Worm (Caenorhabditis elegans) whole organism, young adult: Measurements from ENCODE around the gene nuo-5.

ENCODE experiments used
- B0035.1 ChIP-seq: sonication (generic microtip); optimal IDR thresholded peaks from 2 replicates; lab custom pipeline; 2016; ENCODE audit warnings: missing genetic modification characterization, mild to moderate bottlenecking, missing compliant biosample characterization, missing genotype, missing genetic modification reagents
- B0261.1 ChIP-seq: sonication (generic microtip); optimal IDR thresholded peaks from 2 replicates; lab custom pipeline; 2016; ENCODE audit warnings: mild to moderate bottlenecking, missing genetic modification characterization, moderate library complexity, missing compliant biosample characterization
- B0336.3 ChIP-seq: fragments of 200-800 bp; sonication (Bioruptor generic); IDR thresholded peaks from 2 replicates; pipeline ENCODE4 v1.3.6; 2022; ENCODE audit warnings: missing genetic modification characterization, missing compliant biosample characterization
- C17E4.6 ChIP-seq: fragments of 200-800 bp; sonication (Bioruptor generic); IDR thresholded peaks from 2 replicates; pipeline ENCODE4 v1.3.6; 2022; ENCODE audit warnings: missing genetic modification reagents, missing genetic modification characterization, missing compliant biosample characterization
- F33H1.4 ChIP-seq: fragments of 200-800 bp; sonication (Bioruptor generic); IDR thresholded peaks from 2 replicates; pipeline ENCODE4 v1.3.6; 2022; ENCODE audit warnings: missing genetic modification reagents, missing genetic modification characterization, missing compliant biosample characterization
- F37B4.10 ChIP-seq: fragments of 200-800 bp; sonication (Bioruptor generic); IDR thresholded peaks from 2 replicates; pipeline ENCODE4 v1.3.6; 2022; ENCODE audit warnings: missing genetic modification characterization, missing compliant biosample characterization
- F57C9.4 ChIP-seq: sonication (generic microtip); optimal IDR thresholded peaks from 2 replicates; lab custom pipeline; 2017; ENCODE audit warnings: mild to moderate bottlenecking, missing genetic modification characterization, missing compliant biosample characterization
- T07F8.4 ChIP-seq: sonication (generic microtip); optimal IDR thresholded peaks from 2 replicates; lab custom pipeline; 2016; ENCODE audit warnings: mild to moderate bottlenecking, missing genetic modification characterization, moderate library complexity, missing compliant biosample characterization
- Y53F4B.3 ChIP-seq: fragments of 200-800 bp; sonication (Bioruptor generic); IDR thresholded peaks from 2 replicates; pipeline ENCODE4 v1.3.6; 2022; ENCODE audit warnings: missing genetic modification reagents, missing genetic modification characterization, missing compliant biosample characterization
- Y53G8AR.9 ChIP-seq: fragments of 200-800 bp; sonication (Bioruptor generic); conservative IDR thresholded peaks from 2 replicates; pipeline ENCODE4 v1.3.6; 2022; ENCODE audit warnings: missing genetic modification reagents, missing genetic modification characterization, missing compliant biosample characterization
- Y56A3A.18 ChIP-seq: fragments of 200-800 bp; sonication (Bioruptor generic); IDR thresholded peaks from 2 replicates; pipeline ENCODE4 v1.3.6; 2022; ENCODE audit warnings: missing genetic modification reagents, missing genetic modification characterization, missing compliant biosample characterization
- Y95B8A.8 ChIP-seq: fragments of 200-800 bp; sonication (Bioruptor generic); IDR thresholded peaks from 2 replicates; pipeline ENCODE4 v1.3.6; 2022; ENCODE audit warnings: missing genetic modification reagents, missing genetic modification characterization, missing compliant biosample characterization
- aptf-3 ChIP-seq: fragments of 200-800 bp; sonication (Bioruptor generic); IDR thresholded peaks from 2 replicates; pipeline ENCODE4 v1.3.6; 2022; ENCODE audit warnings: missing genetic modification characterization, missing compliant biosample characterization
- athp-1 ChIP-seq: sonication (generic microtip); optimal IDR thresholded peaks from 2 replicates; lab custom pipeline; 2017; ENCODE audit warnings: mild to moderate bottlenecking, missing genetic modification characterization, missing compliant biosample characterization
- attf-3 ChIP-seq: fragments of 200-800 bp; sonication (Bioruptor generic); conservative IDR thresholded peaks from 2 replicates; pipeline ENCODE4 v1.3.6; 2022; ENCODE audit warnings: missing genetic modification reagents, missing genetic modification characterization, missing compliant biosample characterization
- bed-1 ChIP-seq: fragments of 200-800 bp; sonication (Bioruptor generic); IDR thresholded peaks from 2 replicates; pipeline ENCODE4 v1.3.6; 2022; ENCODE audit warnings: missing genetic modification reagents, missing genetic modification characterization, missing compliant biosample characterization
- bed-2 ChIP-seq: fragments of 200-800 bp; sonication (Bioruptor generic); IDR thresholded peaks from 2 replicates; pipeline ENCODE4 v1.3.6; 2022; ENCODE audit warnings: missing genetic modification reagents, missing genetic modification characterization, missing compliant biosample characterization
- ccch-3 ChIP-seq: fragments of 200-800 bp; sonication (Bioruptor generic); optimal IDR thresholded peaks from 2 replicates; lab custom pipeline; 2018; ENCODE audit warnings: mild to moderate bottlenecking, missing genetic modification characterization, missing compliant biosample characterization
- cebp-1 ChIP-seq, 2 experiments: fragments of 200-800 bp in 1 of 2; sonication (Bioruptor generic) in 1 of 2; sonication (generic microtip) in 1 of 2; IDR thresholded peaks in 1 of 2; optimal IDR thresholded peaks in 1 of 2; 2 replicates each; pipeline versions ENCODE4 v1.3.6 to Lab custom; 2017 to 2022; ENCODE audit warnings: missing compliant biosample characterization in 2 of 2, missing genetic modification characterization in 2 of 2, mild to moderate bottlenecking in 1 of 2, missing genetic modification reagents in 1 of 2, moderate library complexity in 1 of 2
- ceh-79 ChIP-seq: sonication (generic microtip); optimal IDR thresholded peaks from 2 replicates; lab custom pipeline; 2017; ENCODE audit warnings: mild to moderate bottlenecking, missing genetic modification characterization, missing compliant biosample characterization
- dpl-1 ChIP-seq: fragments of 150-350 bp; optimal IDR thresholded peaks from 2 replicates; lab custom pipeline; 2014; ENCODE audit warnings: missing biosample characterization, missing genetic modification reagents, missing genetic modification characterization
- efl-1 ChIP-seq: fragments of 150-350 bp; optimal IDR thresholded peaks from 2 replicates; lab custom pipeline; 2014; ENCODE audit warnings: missing biosample characterization, missing genetic modification reagents, missing genetic modification characterization
- egl-18 ChIP-seq: fragments of 200-800 bp; sonication (Bioruptor generic); IDR thresholded peaks from 2 replicates; pipeline ENCODE4 v1.3.6; 2022; ENCODE audit warnings: missing genetic modification reagents, missing genetic modification characterization, missing compliant biosample characterization
- egrh-3 ChIP-seq: fragments of 200-800 bp; sonication (Bioruptor generic); IDR thresholded peaks from 2 replicates; pipeline ENCODE4 v1.3.6; 2022; ENCODE audit warnings: missing genetic modification reagents, missing genetic modification characterization, missing compliant biosample characterization
- ets-4 ChIP-seq: fragments of 200-800 bp; sonication (Bioruptor generic); optimal IDR thresholded peaks from 2 replicates; lab custom pipeline; 2018; ENCODE audit warnings: mild to moderate bottlenecking, missing genetic modification characterization, missing compliant biosample characterization
- fkh-3 ChIP-seq: sonication (generic microtip); optimal IDR thresholded peaks from 2 replicates; lab custom pipeline; 2016; ENCODE audit warnings: mild to moderate bottlenecking, missing genetic modification characterization, missing compliant biosample characterization
- hmg-20 ChIP-seq: fragments of 200-800 bp; sonication (Bioruptor generic); IDR thresholded peaks from 2 replicates; pipeline ENCODE4 v1.3.6; 2022; ENCODE audit warnings: missing genetic modification reagents, missing genetic modification characterization, missing compliant biosample characterization
- hsf-1 ChIP-seq: fragments of 200-800 bp; sonication (Bioruptor generic); IDR thresholded peaks from 2 replicates; pipeline ENCODE4 v1.3.6; 2022; ENCODE audit warnings: missing genetic modification reagents, missing genetic modification characterization, missing compliant biosample characterization
- let-526 ChIP-seq: fragments of 200-800 bp; sonication (Bioruptor generic); IDR thresholded peaks from 2 replicates; pipeline ENCODE4 v1.3.6; 2022; ENCODE audit warnings: missing genetic modification reagents, missing genetic modification characterization, missing compliant biosample characterization
- let-607 ChIP-seq, 2 experiments: fragments of 200-800 bp in 1 of 2; sonication (Bioruptor generic) in 1 of 2; sonication (generic microtip) in 1 of 2; optimal IDR thresholded peaks; 2 replicates each; lab custom pipeline; 2016 to 2018; ENCODE audit warnings: mild to moderate bottlenecking in 2 of 2, missing compliant biosample characterization in 2 of 2, missing genetic modification characterization in 2 of 2, moderate library complexity in 2 of 2, missing genotype in 1 of 2
- lin-40 ChIP-seq: sonication (generic microtip); optimal IDR thresholded peaks from 2 replicates; lab custom pipeline; 2016; ENCODE audit warnings: missing genetic modification characterization, mild to moderate bottlenecking, missing compliant biosample characterization, missing genotype, missing genetic modification reagents
- lin-54 ChIP-seq: fragments of 200-800 bp; sonication (Bioruptor generic); optimal IDR thresholded peaks from 2 replicates; lab custom pipeline; 2018; ENCODE audit warnings: mild to moderate bottlenecking, missing genetic modification characterization, missing compliant biosample characterization
- lsy-27 ChIP-seq: sonication (generic microtip); optimal IDR thresholded peaks from 2 replicates; lab custom pipeline; 2017; ENCODE audit warnings: missing genetic modification characterization, mild to moderate bottlenecking, missing compliant biosample characterization, antibody characterized with exemption, missing genotype, borderline replicate concordance; ENCODE audit not compliant: insufficient read depth
- mcd-1 ChIP-seq: fragments of 200-800 bp; sonication (Bioruptor generic); IDR thresholded peaks from 2 replicates; pipeline ENCODE4 v1.3.6; 2022; ENCODE audit warnings: missing genetic modification reagents, missing genetic modification characterization, missing compliant biosample characterization
- mes-4 ChIP-seq: sonication (generic microtip); optimal IDR thresholded peaks from 2 replicates; lab custom pipeline; 2016; ENCODE audit warnings: missing genotype, missing genetic modification characterization, missing compliant biosample characterization
- mxl-1 ChIP-seq: sonication (generic microtip); optimal IDR thresholded peaks from 2 replicates; lab custom pipeline; 2016; ENCODE audit warnings: missing genetic modification characterization, missing compliant biosample characterization
- rcor-1 ChIP-seq: fragments of 200-800 bp; sonication (Bioruptor generic); IDR thresholded peaks from 2 replicates; pipeline ENCODE4 v1.3.6; 2022; ENCODE audit warnings: missing genetic modification reagents, missing genetic modification characterization, missing compliant biosample characterization
- rpc-1 ChIP-seq, 2 experiments: fragments of 150-350 bp in 1 of 2; sonication (generic microtip) in 1 of 2; optimal IDR thresholded peaks; 2 replicates each; lab custom pipeline; 2014 to 2018; ENCODE audit warnings: missing biosample characterization in 1 of 2, missing genetic modification characterization in 1 of 2, missing genetic modification reagents in 1 of 2, missing genotype in 1 of 2
- sdz-38 ChIP-seq: sonication (generic microtip); optimal IDR thresholded peaks from 2 replicates; lab custom pipeline; 2016; ENCODE audit warnings: missing genotype, missing genetic modification characterization, missing compliant biosample characterization
- snpc-1.1 ChIP-seq: sonication (generic microtip); optimal IDR thresholded peaks from 2 replicates; lab custom pipeline; 2017; ENCODE audit warnings: missing genetic modification characterization, mild to moderate bottlenecking, missing compliant biosample characterization, antibody characterized with exemption, moderate library complexity, missing genotype, missing genetic modification reagents; ENCODE audit not compliant: insufficient read depth
- tlf-1 ChIP-seq: fragments of 200-800 bp; sonication (Bioruptor generic); optimal IDR thresholded peaks from 2 replicates; lab custom pipeline; 2018; ENCODE audit warnings: mild to moderate bottlenecking, missing genetic modification characterization, missing compliant biosample characterization
- unc-130 ChIP-seq: sonication (generic microtip); optimal IDR thresholded peaks from 2 replicates; lab custom pipeline; 2016; ENCODE audit warnings: missing genetic modification reagents, missing genetic modification characterization, missing compliant biosample characterization
- zfh-2 ChIP-seq: fragments of 200-800 bp; sonication (Bioruptor generic); conservative IDR thresholded peaks from 2 replicates; pipeline ENCODE4 v1.3.6; 2022; ENCODE audit warnings: missing genetic modification reagents, missing genetic modification characterization, missing compliant biosample characterization
- ztf-22 ChIP-seq: fragments of 200-800 bp; sonication (Bioruptor generic); optimal IDR thresholded peaks from 2 replicates; lab custom pipeline; 2018; ENCODE audit warnings: mild to moderate bottlenecking, missing genetic modification characterization, moderate library complexity, missing compliant biosample characterization
- ztf-3 ChIP-seq: fragments of 200-800 bp; sonication (Bioruptor generic); optimal IDR thresholded peaks from 2 replicates; lab custom pipeline; 2018; ENCODE audit warnings: mild to moderate bottlenecking, missing genetic modification characterization, missing compliant biosample characterization

Gene nuo-5

DNA sequence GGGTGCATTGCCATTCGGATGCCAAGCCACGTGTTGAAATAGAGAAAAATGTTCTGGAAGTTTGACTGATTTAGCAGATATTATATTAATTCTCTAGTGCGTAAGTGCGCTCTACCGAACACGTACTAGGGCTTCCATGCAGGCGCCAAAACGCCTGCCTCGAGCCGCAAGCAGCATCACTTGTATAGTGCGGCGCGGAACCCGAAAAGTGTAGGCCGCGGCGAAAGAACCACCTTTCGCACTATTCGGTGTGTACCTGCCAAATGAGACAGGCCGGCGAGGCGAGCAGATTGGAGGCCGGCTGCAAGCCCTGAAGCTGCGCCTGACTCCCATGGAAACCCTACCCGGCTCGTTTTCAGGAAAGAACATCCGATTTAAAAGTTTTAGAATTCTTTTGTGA is 40.8 kb downstream of the nuo-5 start (continued):
- TF ChIP-seq ztf-3 (GFP tag; lab: Kevin White, UChicago) (no peak), B0336.3 (GFP tag; lab: Robert Waterston, UW) (no peak), athp-1 (tag; lab: Kevin White, UChicago) (no peak), egrh-3 (GFP tag; lab: Robert Waterston, UW) (peak; percentile 37; the same call in 1 of the 2 replicates), tlf-1 (no peak), let-526 (no peak), rpc-1 (optimal IDR thresholded peaks at IDR 0.05; lab: Kevin White, UChicago) (no peak), rpc-1 (tag; optimal IDR thresholded peaks at IDR 0.05; lab: Kevin White, UChicago) (no peak), hsf-1 (GFP tag; lab: Robert Waterston, UW) (no peak), fkh-3 (tag; lab: Kevin White, UChicago) (no peak), mes-4 (tag; lab: Kevin White, UChicago) (no peak), T07F8.4 (tag; lab: Kevin White, UChicago) (no peak), sdz-38 (no peak), dpl-1 (GFP tag; lab: Kevin White, UChicago) (no peak), efl-1 (GFP tag; lab: Kevin White, UChicago) (no peak), bed-1 (GFP tag; lab: Robert Waterston, UW) (no peak), rcor-1 (no peak), mcd-1 (GFP tag; lab: Robert Waterston, UW) (no peak), Y95B8A.8 (GFP tag; lab: Robert Waterston, UW) (no peak)

DNA sequence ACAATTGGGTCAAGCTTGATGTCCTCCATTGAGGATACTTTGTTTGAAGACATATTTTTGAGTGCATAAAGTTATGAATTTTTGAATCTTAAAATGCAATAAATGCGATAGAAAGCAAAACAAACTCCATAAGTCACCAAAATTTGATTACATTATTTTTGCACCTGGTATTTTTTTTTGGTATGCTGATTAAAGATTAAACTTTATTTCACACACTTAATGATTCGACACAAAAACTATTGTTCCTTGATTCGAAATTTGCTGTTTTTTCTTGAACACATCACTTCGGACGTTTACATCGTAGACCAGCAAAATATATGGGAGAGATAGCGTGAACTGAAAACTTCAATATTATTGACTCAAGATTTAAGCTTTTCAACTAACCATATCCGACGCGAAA is 41.5 kb downstream of the nuo-5 start, which contains the start of gene srg-61:
TSS of gene srg-61 (minus strand) at position 101 of the 400 bp plus-strand sequence.
- TF ChIP-seq bed-2 (GFP tag; lab: Robert Waterston, UW): no peak
- no peak for TF ChIP-seq rcor-1
- no peak for TF ChIP-seq lin-40 (tag; lab: Kevin White, UChicago)
- TF ChIP-seq F57C9.4: no peak
- no peak for TF ChIP-seq C17E4.6 (GFP tag; lab: Robert Waterston, UW)
- TF ChIP-seq Y56A3A.18: no peak
- TF ChIP-seq aptf-3 (GFP tag; lab: Robert Waterston, UW): no peak
- no peak for TF ChIP-seq ets-4
- no peak for TF ChIP-seq F33H1.4 (GFP tag; lab: Robert Waterston, UW)
- no peak for TF ChIP-seq lsy-27 (tag; lab: Kevin White, UChicago)
- TF ChIP-seq unc-130 (GFP tag; lab: Kevin White, UChicago): no peak
- no peak for TF ChIP-seq let-607 (tag; optimal IDR thresholded peaks at IDR 0.05; lab: Kevin White, UChicago)
- no peak for TF ChIP-seq egrh-3 (GFP tag; lab: Robert Waterston, UW)
- TF ChIP-seq B0261.1 (tag; lab: Kevin White, UChicago): no peak
- no peak for TF ChIP-seq snpc-1.1 (tag; lab: Kevin White, UChicago)
- no peak for TF ChIP-seq ztf-22 (GFP tag; lab: Kevin White, UChicago)
- TF ChIP-seq Y53G8AR.9 (GFP tag; lab: Robert Waterston, UW): no peak
- TF ChIP-seq hmg-20 (GFP tag; lab: Robert Waterston, UW): no peak
- TF ChIP-seq Y53F4B.3 (GFP tag; lab: Robert Waterston, UW): no peak
- TF ChIP-seq ccch-3 (GFP tag; lab: Kevin White, UChicago): no peak

DNA sequence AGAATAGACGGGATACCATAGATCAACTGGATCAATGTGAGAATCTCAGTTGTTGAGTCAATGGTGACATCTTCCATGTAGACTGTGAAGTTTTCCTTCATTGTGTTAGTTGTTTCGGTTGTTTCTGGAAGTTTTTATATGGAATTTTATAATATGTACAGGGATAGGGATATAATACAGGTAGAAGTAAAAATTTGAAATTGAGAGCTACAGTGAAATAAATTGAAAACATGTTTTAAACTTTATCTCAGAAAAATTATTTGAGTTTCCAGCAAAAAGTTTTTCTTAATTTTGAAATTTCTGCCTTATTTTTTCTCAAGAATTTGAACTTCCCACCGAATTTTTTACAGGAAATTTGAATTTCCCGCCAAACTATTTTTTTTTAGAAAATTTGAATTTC is 43.5 kb downstream of the nuo-5 start, which contains the start of gene srg-62:
TSS of gene srg-62 (minus strand) at position 101 of the 400 bp plus-strand sequence.
- TF ChIP-seq zfh-2 (GFP tag; lab: Robert Waterston, UW) (no peak), cebp-1 (GFP tag; IDR thresholded peaks at IDR 0.05; lab: Robert Waterston, UW) (no peak), cebp-1 (tag; optimal IDR thresholded peaks at IDR 0.05; lab: Kevin White, UChicago) (no peak), hsf-1 (GFP tag; lab: Robert Waterston, UW) (no peak), Y53F4B.3 (GFP tag; lab: Robert Waterston, UW) (no peak), let-526 (no peak), hmg-20 (GFP tag; lab: Robert Waterston, UW) (no peak), ceh-79 (no peak), mxl-1 (tag; lab: Kevin White, UChicago) (no peak), B0035.1 (tag; lab: Kevin White, UChicago) (no peak), egl-18 (GFP tag; lab: Robert Waterston, UW) (no peak), attf-3 (no peak), lin-54 (GFP tag; lab: Kevin White, UChicago) (no peak), F37B4.10 (GFP tag; lab: Robert Waterston, UW) (no peak)
